In the genomic region with DNA sequence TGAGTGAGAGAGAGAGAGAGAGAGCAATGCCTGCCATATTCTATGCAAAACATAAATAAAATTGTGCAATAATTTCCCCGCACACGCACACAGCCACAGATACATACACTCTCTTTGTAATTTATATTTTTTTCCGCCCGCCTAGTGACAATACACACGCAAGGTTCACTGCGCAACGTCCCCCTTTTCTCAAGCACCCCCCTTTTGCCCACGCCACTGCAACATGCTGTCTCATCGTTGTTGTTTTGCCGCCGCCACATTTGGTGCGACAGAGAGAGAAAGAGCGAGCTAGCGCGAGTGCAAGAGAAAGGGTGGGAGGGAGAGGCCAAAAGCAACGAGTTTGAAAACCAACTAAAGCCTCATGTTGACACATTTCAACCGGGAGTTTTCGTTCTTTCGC, we compare ENCODE assay signal across 1 fruit fly cellular context.
TF ChIP-seq lines count a peak whose summit lies in the region.

No protein-coding gene starts in this region.

TF ChIP-seq in whole organism, embryonic, 481 proteins besides CTCF, POLR2A, EP300 and RAD21 (continued from another document):
- TF ChIP-seq gce (GFP tag; IDR thresholded peaks at IDR 0.05; lab: Robert Waterston, UW) (peak; percentile 60; the same call in 1 of the 3 replicates), Sry-δ (GFP tag; optimal IDR thresholded peaks at IDR 0.05; lab: Kevin White, UChicago) (peak; percentile 30), ranshi (GFP tag; IDR thresholded peaks at IDR 0.05; lab: Robert Waterston, UW) (peak; percentile 55; the same call in 1 of the 2 replicates), CG8290 (GFP tag; optimal IDR thresholded peaks at IDR 0.05; lab: Kevin White, UChicago) (no peak), CG8290 (tag; optimal IDR thresholded peaks at IDR 0.05; lab: Kevin White, UChicago) (peak in 1 of 2 experiments; percentile 77), zen (tag; optimal IDR thresholded peaks at IDR 0.05; lab: Kevin White, UChicago) (peak; percentile 43), Hsf (GFP tag; optimal IDR thresholded peaks at IDR 0.05; lab: Kevin White, UChicago) (peak; percentile 44), CG4282 (GFP tag; optimal IDR thresholded peaks at IDR 0.05; lab: Kevin White, UChicago) (peak; percentile 51), Gsc (GFP tag; IDR thresholded peaks at IDR 0.05; lab: Robert Waterston, UW) (no peak), gsb (GFP tag; IDR thresholded peaks at IDR 0.05; lab: Robert Waterston, UW) (peak; percentile 65), trem (tag; optimal IDR thresholded peaks at IDR 0.05; lab: Kevin White, UChicago) (no peak), slbo (GFP tag; IDR thresholded peaks at IDR 0.05; lab: Robert Waterston, UW) (peak; percentile 84), amos (GFP tag; IDR thresholded peaks at IDR 0.05; lab: Robert Waterston, UW; ENCODE audit: partially characterized antibody) (no peak), CG12659 (GFP tag; optimal IDR thresholded peaks at IDR 0.05; lab: Kevin White, UChicago) (peak; percentile 26), CG10147 (GFP tag; optimal IDR thresholded peaks at IDR 0.05; lab: Kevin White, UChicago) (peak; percentile 43), mld (GFP tag; IDR thresholded peaks at IDR 0.05; lab: Robert Waterston, UW; ENCODE audit: partially characterized antibody) (no peak), NfI (GFP tag; optimal IDR thresholded peaks at IDR 0.05; lab: Kevin White, UChicago) (peak; percentile 58), CG33557 (GFP tag; optimal IDR thresholded peaks at IDR 0.05; lab: Kevin White, UChicago) (no peak), Hmr (GFP tag; optimal IDR thresholded peaks at IDR 0.05; lab: Kevin White, UChicago) (peak; percentile 57), CG17385 (GFP tag; optimal IDR thresholded peaks at IDR 0.05; lab: Kevin White, UChicago) (peak; percentile 41), stc (GFP tag; IDR thresholded peaks at IDR 0.05; lab: Robert Waterston, UW) (peak; percentile 41; the same call in 1 of the 2 replicates), ab (GFP tag; optimal IDR thresholded peaks at IDR 0.05; lab: Kevin White, UChicago) (peak; percentile 31), HLH54F (GFP tag; optimal IDR thresholded peaks at IDR 0.05; lab: Kevin White, UChicago) (peak; percentile 55), CG10267 (tag; optimal IDR thresholded peaks at IDR 0.05; lab: Kevin White, UChicago) (no peak), CG5180 (GFP tag; optimal IDR thresholded peaks at IDR 0.05; lab: Kevin White, UChicago) (peak; percentile 74), slp2 (GFP tag; optimal IDR thresholded peaks at IDR 0.05; lab: Kevin White, UChicago) (peak; percentile 53), CG14965 (GFP tag; optimal IDR thresholded peaks at IDR 0.05; lab: Kevin White, UChicago; ENCODE audit: borderline replicate concordance) (no peak), croc (GFP tag; conservative IDR thresholded peaks at IDR 0.05; lab: Robert Waterston, UW) (peak; percentile 24; the same call in 2 of the 3 replicates), Sox102F (GFP tag; optimal IDR thresholded peaks at IDR 0.05; lab: Kevin White, UChicago) (no peak), HHEX (GFP tag; optimal IDR thresholded peaks at IDR 0.05; lab: Kevin White, UChicago) (no peak), CG10462 (GFP tag; optimal IDR thresholded peaks at IDR 0.05; lab: Kevin White, UChicago) (no peak), CHES-1-like (GFP tag; optimal IDR thresholded peaks at IDR 0.05; lab: Kevin White, UChicago) (peak; percentile 66), CG15601 (tag; optimal IDR thresholded peaks at IDR 0.05; lab: Kevin White, UChicago) (no peak), Chrac-16 (GFP tag; optimal IDR thresholded peaks at IDR 0.05; lab: Kevin White, UChicago) (peak; percentile 53), CG6683 (GFP tag; optimal IDR thresholded peaks at IDR 0.05; lab: Kevin White, UChicago) (no peak), nerfin-1 (tag; optimal IDR thresholded peaks at IDR 0.05; lab: Kevin White, UChicago) (peak; percentile 39), jing (GFP tag; optimal IDR thresholded peaks at IDR 0.05; lab: Kevin White, UChicago) (no peak), CoRest (tag; optimal IDR thresholded peaks at IDR 0.05; lab: Kevin White, UChicago) (peak; percentile 55), unpg (GFP tag; optimal IDR thresholded peaks at IDR 0.05; lab: Kevin White, UChicago) (peak; percentile 52), E2f1 (GFP tag; IDR thresholded peaks at IDR 0.05; lab: Robert Waterston, UW) (peak; percentile 58), toy (GFP tag; IDR thresholded peaks at IDR 0.05; lab: Robert Waterston, UW) (0 out of 2 replicates have a peak, but pooled peaks have one; percentile 13), CG18476 (GFP tag; optimal IDR thresholded peaks at IDR 0.05; lab: Kevin White, UChicago) (no peak), exex (tag; optimal IDR thresholded peaks at IDR 0.05; lab: Kevin White, UChicago) (no peak), eve (GFP tag; optimal IDR thresholded peaks at IDR 0.05; lab: Kevin White, UChicago) (no peak), CG10543 (GFP tag; optimal IDR thresholded peaks at IDR 0.05; lab: Kevin White, UChicago) (peak; percentile 61), ERR (GFP tag; optimal IDR thresholded peaks at IDR 0.05; lab: Kevin White, UChicago) (peak; percentile 58), CG11723 (GFP tag; optimal IDR thresholded peaks at IDR 0.05; lab: Kevin White, UChicago) (peak; percentile 49), ac (GFP tag; optimal IDR thresholded peaks at IDR 0.05; lab: Kevin White, UChicago) (no peak), Bgb (GFP tag; IDR thresholded peaks at IDR 0.05; lab: Robert Waterston, UW; ENCODE audit: partially characterized antibody) (0 out of 2 replicates have a peak, but pooled peaks have one; percentile 17), dm (GFP tag; optimal IDR thresholded peaks at IDR 0.05; lab: Kevin White, UChicago) (peak; percentile 80), CG11695 (GFP tag; IDR thresholded peaks at IDR 0.05; lab: Robert Waterston, UW) (0 out of 3 replicates have a peak, but pooled peaks have one; percentile 34), H15 (GFP tag; IDR thresholded peaks at IDR 0.05; lab: Robert Waterston, UW) (peak; percentile 55; the same call in 2 of the 3 replicates), CG5953 (GFP tag; IDR thresholded peaks at IDR 0.05; lab: Robert Waterston, UW) (0 out of 2 replicates have a peak, but pooled peaks have one; percentile 24), pho (GFP tag; optimal IDR thresholded peaks at IDR 0.05; lab: Kevin White, UChicago) (peak; percentile 70), CG11085 (GFP tag; IDR thresholded peaks at IDR 0.05; lab: Robert Waterston, UW) (0 out of 2 replicates have a peak, but pooled peaks have one; percentile 39), CG18619 (GFP tag; optimal IDR thresholded peaks at IDR 0.05; lab: Kevin White, UChicago) (peak; percentile 66), Adf1 (GFP tag; IDR thresholded peaks at IDR 0.05; lab: Robert Waterston, UW) (peak; percentile 27), corto (GFP tag; optimal IDR thresholded peaks at IDR 0.05; lab: Kevin White, UChicago) (no peak), Aef1 (GFP tag; IDR thresholded peaks at IDR 0.05; lab: Robert Waterston, UW) (peak; percentile 91), D (optimal IDR thresholded peaks at IDR 0.05; lab: Kevin White, UChicago) (no peak), D (GFP tag; optimal IDR thresholded peaks at IDR 0.05; lab: Kevin White, UChicago) (peak; percentile 40), so (GFP tag; IDR thresholded peaks at IDR 0.05; lab: Robert Waterston, UW) (0 out of 3 replicates have a peak, but pooled peaks have one; percentile 47), Myb (GFP tag; optimal IDR thresholded peaks at IDR 0.05; lab: Kevin White, UChicago) (peak; percentile 51), Fer2 (tag; optimal IDR thresholded peaks at IDR 0.05; lab: Kevin White, UChicago) (no peak), pan (optimal IDR thresholded peaks at IDR 0.05; lab: Kevin White, UChicago) (no peak), pan (GFP tag; optimal IDR thresholded peaks at IDR 0.05 in 1 of 2, IDR thresholded peaks at IDR 0.05 in 1 of 2) (peak in 1 of 2 experiments; percentile 78), CG6813 (GFP tag; optimal IDR thresholded peaks at IDR 0.05; lab: Kevin White, UChicago) (peak; percentile 46), Bdp1 (GFP tag; optimal IDR thresholded peaks at IDR 0.05; lab: Kevin White, UChicago) (peak; percentile 51), CG17359 (tag; optimal IDR thresholded peaks at IDR 0.05; lab: Kevin White, UChicago) (peak; percentile 65), CG42726 (GFP tag; IDR thresholded peaks at IDR 0.05; lab: Robert Waterston, UW; ENCODE audit: partially characterized antibody) (0 out of 2 replicates have a peak, but pooled peaks have one; percentile 52), CG9876 (GFP tag; optimal IDR thresholded peaks at IDR 0.05; lab: Kevin White, UChicago) (peak; percentile 32), E2f2 (GFP tag; IDR thresholded peaks at IDR 0.05; lab: Robert Waterston, UW) (peak; percentile 45), CG2120 (GFP tag; optimal IDR thresholded peaks at IDR 0.05; lab: Kevin White, UChicago) (peak; percentile 72), sqz (GFP tag; optimal IDR thresholded peaks at IDR 0.05; lab: Kevin White, UChicago) (peak; percentile 68), Sry-β (GFP tag; optimal IDR thresholded peaks at IDR 0.05; lab: Kevin White, UChicago) (no peak), CG13296 (GFP tag; optimal IDR thresholded peaks at IDR 0.05; lab: Kevin White, UChicago) (peak; percentile 30), CG16863 (GFP tag; optimal IDR thresholded peaks at IDR 0.05; lab: Kevin White, UChicago) (peak; percentile 52), CG10366 (GFP tag; IDR thresholded peaks at IDR 0.05; lab: Robert Waterston, UW) (peak; percentile 72)
TF ChIP-seq in whole organism, embryonic: peak in this region for 306.
